Fruit fly (Drosophila melanogaster) whole organism, prepupa: ENCODE data around the gene Ripalpha.
A peak's percentile ranks its signal among the peaks of the same experiment; 100 is the strongest.

Source experiments
- Blimp-1 ChIP-seq: fragments of 200-800 bp; sonication (Bioruptor generic); optimal IDR thresholded peaks from 3 replicates; lab custom pipeline; 2017; ENCODE audit warnings: missing biosample characterization, missing genetic modification characterization, mild to moderate bottlenecking, moderate library complexity, missing genetic modification reagents
- CG10669 ChIP-seq: fragments of 200-800 bp; sonication (Bioruptor generic); optimal IDR thresholded peaks from 3 replicates; lab custom pipeline; 2018; ENCODE audit warnings: missing biosample characterization, mild to moderate bottlenecking, missing genetic modification characterization, moderate library complexity
- CG11762 ChIP-seq: fragments of 200-800 bp; sonication (Bioruptor generic); optimal IDR thresholded peaks from 3 replicates; lab custom pipeline; 2016; ENCODE audit warnings: missing biosample characterization, missing genetic modification characterization; ENCODE audit not compliant: insufficient read depth
- CG15336 ChIP-seq: fragments of 200-800 bp; sonication (Bioruptor generic); IDR thresholded peaks from 2 replicates; pipeline ENCODE4 v1.3.6; 2022; ENCODE audit warnings: missing biosample characterization, missing genetic modification characterization
- CG31627 ChIP-seq: fragments of 200-800 bp; sonication (Bioruptor generic); optimal IDR thresholded peaks from 3 replicates; lab custom pipeline; 2016; ENCODE audit warnings: missing biosample characterization, missing genetic modification characterization
- CG32006 ChIP-seq: fragments of 200-800 bp; sonication (Bioruptor generic); optimal IDR thresholded peaks from 3 replicates; lab custom pipeline; 2017; ENCODE audit warnings: missing biosample characterization, mild to moderate bottlenecking, missing genetic modification characterization
- CG34406 ChIP-seq: fragments of 200-800 bp; sonication (Bioruptor generic); optimal IDR thresholded peaks from 3 replicates; lab custom pipeline; 2016; ENCODE audit warnings: missing biosample characterization, missing genetic modification characterization
- CG3919 ChIP-seq: fragments of 200-800 bp; sonication (Bioruptor generic); optimal IDR thresholded peaks from 3 replicates; lab custom pipeline; 2016; ENCODE audit warnings: missing biosample characterization, missing genetic modification characterization
- CG4318 ChIP-seq: fragments of 200-800 bp; sonication (Bioruptor generic); optimal IDR thresholded peaks from 3 replicates; lab custom pipeline; 2017; ENCODE audit warnings: missing biosample characterization, mild to moderate bottlenecking, missing genetic modification characterization
- CG6163 ChIP-seq: fragments of 200-800 bp; sonication (Bioruptor generic); IDR thresholded peaks from 3 replicates; pipeline ENCODE4 v1.3.6; 2022; ENCODE audit warnings: missing biosample characterization, missing genetic modification characterization
- CG6792 ChIP-seq: fragments of 200-800 bp; sonication (Bioruptor generic); optimal IDR thresholded peaks from 3 replicates; lab custom pipeline; 2016; ENCODE audit warnings: missing biosample characterization, missing genetic modification characterization
- CG8319 ChIP-seq: fragments of 200-800 bp; sonication (Bioruptor generic); optimal IDR thresholded peaks from 3 replicates; lab custom pipeline; 2016; ENCODE audit warnings: missing biosample characterization, missing genetic modification characterization
- Eip75B ChIP-seq: fragments of 200-800 bp; sonication (Bioruptor generic); optimal IDR thresholded peaks from 3 replicates; lab custom pipeline; 2016; ENCODE audit warnings: missing biosample characterization, missing genetic modification characterization
- Ets96B ChIP-seq: fragments of 200-800 bp; optimal IDR thresholded peaks from 2 replicates; lab custom pipeline; 2019; ENCODE audit warnings: missing biosample characterization, mild to moderate bottlenecking, missing genetic modification characterization, moderate library complexity
- Gug ChIP-seq: fragments of 200-800 bp; sonication (Bioruptor generic); IDR thresholded peaks from 2 replicates; pipeline ENCODE4 v1.3.6; 2022; ENCODE audit warnings: missing biosample characterization, missing genetic modification characterization
- Hr38 ChIP-seq: sonication (Bioruptor generic); optimal IDR thresholded peaks from 2 replicates; lab custom pipeline; 2016; ENCODE audit warnings: missing biosample characterization, missing genetic modification characterization
- Hr39 ChIP-seq: fragments of 200-800 bp; sonication (Bioruptor generic); optimal IDR thresholded peaks from 2 replicates; lab custom pipeline; 2016; ENCODE audit warnings: missing biosample characterization, missing genetic modification characterization
- Hr4 ChIP-seq: fragments of 200-800 bp; sonication (Bioruptor generic); optimal IDR thresholded peaks from 3 replicates; lab custom pipeline; 2016; ENCODE audit warnings: missing biosample characterization, missing genetic modification characterization
- Lpt ChIP-seq: fragments of 200-800 bp; sonication (Bioruptor generic); optimal IDR thresholded peaks from 3 replicates; lab custom pipeline; 2016; ENCODE audit warnings: missing biosample characterization, missing genetic modification characterization
- Met ChIP-seq: fragments of 200-800 bp; sonication (Bioruptor generic); optimal IDR thresholded peaks from 3 replicates; lab custom pipeline; 2016; ENCODE audit warnings: missing biosample characterization, missing genetic modification characterization
- Smox ChIP-seq: fragments of 200-800 bp; sonication (Bioruptor generic); optimal IDR thresholded peaks from 3 replicates; lab custom pipeline; 2016; ENCODE audit warnings: missing biosample characterization, missing genetic modification characterization
- Sox14 ChIP-seq: fragments of 200-800 bp; sonication (Bioruptor generic); optimal IDR thresholded peaks from 3 replicates; lab custom pipeline; 2016; ENCODE audit warnings: missing biosample characterization, missing genetic modification characterization
- Sox15 ChIP-seq: fragments of 200-800 bp; sonication (Bioruptor generic); optimal IDR thresholded peaks from 3 replicates; lab custom pipeline; 2016; ENCODE audit warnings: missing biosample characterization, missing genetic modification characterization
- achi ChIP-seq: fragments of 200-800 bp; sonication (Bioruptor generic); optimal IDR thresholded peaks from 3 replicates; lab custom pipeline; 2016; ENCODE audit warnings: missing biosample characterization, missing genetic modification characterization
- acj6 ChIP-seq: fragments of 200-800 bp; sonication (Bioruptor generic); optimal IDR thresholded peaks from 3 replicates; lab custom pipeline; 2016; ENCODE audit warnings: missing biosample characterization, missing genetic modification characterization
- dsx ChIP-seq: fragments of 200-800 bp; optimal IDR thresholded peaks from 3 replicates; lab custom pipeline; 2019; ENCODE audit warnings: missing biosample characterization, mild to moderate bottlenecking, missing genetic modification characterization, moderate library complexity; ENCODE audit not compliant: poor library complexity, severe bottlenecking
- eg ChIP-seq: fragments of 200-800 bp; sonication (Bioruptor generic); IDR thresholded peaks from 3 replicates; pipeline ENCODE4 v1.3.6; 2022; ENCODE audit warnings: missing biosample characterization, missing genetic modification characterization
- esn ChIP-seq: fragments of 200-800 bp; sonication (Bioruptor generic); optimal IDR thresholded peaks from 2 replicates; lab custom pipeline; 2016; ENCODE audit warnings: missing biosample characterization, mild to moderate bottlenecking, missing genetic modification characterization, moderate library complexity
- fd59A ChIP-seq: fragments of 200-800 bp; sonication (Bioruptor generic); optimal IDR thresholded peaks from 2 replicates; lab custom pipeline; 2017; ENCODE audit warnings: missing biosample characterization, mild to moderate bottlenecking, missing genetic modification characterization, missing genetic modification reagents
- fd85E ChIP-seq: fragments of 200-800 bp; sonication (Bioruptor generic); optimal IDR thresholded peaks from 3 replicates; lab custom pipeline; 2016; ENCODE audit warnings: missing biosample characterization, missing genetic modification characterization
- fkh ChIP-seq: fragments of 200-800 bp; sonication (Bioruptor generic); optimal IDR thresholded peaks from 3 replicates; lab custom pipeline; 2017; ENCODE audit warnings: missing biosample characterization, mild to moderate bottlenecking, missing genetic modification characterization, moderate library complexity
- net ChIP-seq: fragments of 200-800 bp; sonication (Bioruptor generic); optimal IDR thresholded peaks from 3 replicates; lab custom pipeline; 2016; ENCODE audit warnings: missing biosample characterization, missing genetic modification characterization
- salr ChIP-seq, 2 experiments: fragments of 200-800 bp; sonication (Bioruptor generic); optimal IDR thresholded peaks; 3 replicates each; lab custom pipeline; 2016 to 2018; ENCODE audit warnings: missing biosample characterization in 2 of 2, missing genetic modification characterization in 2 of 2, mild to moderate bottlenecking in 1 of 2
- ss ChIP-seq, 2 experiments: fragments of 200-800 bp; sonication (Bioruptor generic); optimal IDR thresholded peaks; 2 replicates in 1 of 2; 3 replicates in 1 of 2; lab custom pipeline; 2017 to 2018; ENCODE audit warnings: mild to moderate bottlenecking in 2 of 2, missing biosample characterization in 2 of 2, missing genetic modification characterization in 2 of 2, moderate library complexity in 1 of 2
- svp ChIP-seq: fragments of 200-800 bp; sonication (Bioruptor generic); peaks from one replicate; lab custom pipeline; 2016; ENCODE audit warnings: missing biosample characterization, missing genetic modification characterization
- topi ChIP-seq: fragments of 200-800 bp; sonication (Bioruptor generic); optimal IDR thresholded peaks from 3 replicates; lab custom pipeline; 2016; ENCODE audit warnings: missing biosample characterization, missing genetic modification characterization
- vri ChIP-seq: fragments of 200-800 bp; sonication (Bioruptor generic); optimal IDR thresholded peaks from 3 replicates; lab custom pipeline; 2016; ENCODE audit warnings: missing biosample characterization, mild to moderate bottlenecking, missing genetic modification characterization

The Ripalpha gene

dm6 chr2L:10226724-10227407 is 26.1 kb upstream of the Ripalpha start, which contains the start of gene CG5708 (continued):
- TF ChIP-seq Ets96B (tag; lab: Kevin White, UChicago) (no peak), dsx (GFP tag; lab: Kevin White, UChicago) (peak; percentile 35), Hr4 (no peak), net (GFP tag; lab: Kevin White, UChicago) (no peak), eg (no peak), CG32006 (GFP tag; lab: Kevin White, UChicago) (no peak), acj6 (GFP tag; lab: Kevin White, UChicago) (no peak), CG10669 (GFP tag; lab: Kevin White, UChicago) (no peak), Smox (no peak), CG6792 (GFP tag; lab: Kevin White, UChicago) (no peak), Blimp-1 (GFP tag; lab: Kevin White, UChicago) (no peak), ss (GFP tag; optimal IDR thresholded peaks at IDR 0.05; lab: Kevin White, UChicago) (peak in 1 of 2 experiments; percentile 20), svp (no peak), Hr38 (GFP tag; lab: Kevin White, UChicago) (no peak), CG31627 (GFP tag; lab: Kevin White, UChicago) (no peak), esn (GFP tag; lab: Kevin White, UChicago) (peak; percentile 32), vri (GFP tag; lab: Kevin White, UChicago) (no peak), CG4318 (GFP tag; lab: Kevin White, UChicago) (no peak), Gug (no peak), Sox15 (GFP tag; lab: Kevin White, UChicago) (no peak)
- TF ChIP-seq, all 60 proteins: peak for 12

- TF ChIP-seq CG6163 (GFP tag; lab: Robert Waterston, UW) (no peak), CG15336 (GFP tag; lab: Robert Waterston, UW) (no peak), Lpt (GFP tag; lab: Kevin White, UChicago) (no peak), Sox14 (GFP tag; lab: Kevin White, UChicago) (no peak), CG34406 (no peak), esn (GFP tag; lab: Kevin White, UChicago) (no peak), salr (GFP tag; optimal IDR thresholded peaks at IDR 0.05; lab: Kevin White, UChicago) (no peak), fd59A (GFP tag; lab: Kevin White, UChicago) (no peak), CG8319 (GFP tag; lab: Kevin White, UChicago) (no peak), achi (GFP tag; lab: Kevin White, UChicago) (no peak), CG31627 (GFP tag; lab: Kevin White, UChicago) (no peak), Met (GFP tag; lab: Kevin White, UChicago) (no peak), Hr39 (GFP tag; lab: Kevin White, UChicago) (no peak), topi (GFP tag; lab: Kevin White, UChicago) (no peak)
These were observed 25.5 kb upstream of the Ripalpha start for dm6 chr2L:10226213-10226723.

dm6 chr2L:10222550-10223231 is 21.9 kb upstream of the Ripalpha start, which contains the start of gene Bcs1:
Gene Bcs1 (plus strand): TSS chr2L:10222657.
- peak; percentile 41 for TF ChIP-seq fkh (GFP tag; lab: Kevin White, UChicago)
- no peak for TF ChIP-seq Eip75B

- TF ChIP-seq esn (GFP tag; lab: Kevin White, UChicago) (no peak), Ets96B (tag; lab: Kevin White, UChicago) (no peak), CG6792 (GFP tag; lab: Kevin White, UChicago) (no peak), CG11762 (GFP tag; lab: Kevin White, UChicago) (no peak), net (GFP tag; lab: Kevin White, UChicago) (no peak), CG3919 (GFP tag; lab: Kevin White, UChicago) (no peak), CG15336 (GFP tag; lab: Robert Waterston, UW) (no peak), CG31627 (GFP tag; lab: Kevin White, UChicago) (no peak), fd85E (GFP tag; lab: Kevin White, UChicago) (no peak), fkh (GFP tag; lab: Kevin White, UChicago) (no peak), Smox (no peak), achi (GFP tag; lab: Kevin White, UChicago) (no peak)
- TF ChIP-seq, all 60 proteins: peak for 0
These were observed 20.6 kb upstream of the Ripalpha start for dm6 chr2L:10221387-10221705.
